Worm (Caenorhabditis elegans): Measurements from ENCODE around the gene F22F7.4.
"Not testable (repeated sequence)": the region's sequence is repeated elsewhere in the genome, so short reads cannot be mapped to it uniquely, and the experiment has no call there.

DNA sequence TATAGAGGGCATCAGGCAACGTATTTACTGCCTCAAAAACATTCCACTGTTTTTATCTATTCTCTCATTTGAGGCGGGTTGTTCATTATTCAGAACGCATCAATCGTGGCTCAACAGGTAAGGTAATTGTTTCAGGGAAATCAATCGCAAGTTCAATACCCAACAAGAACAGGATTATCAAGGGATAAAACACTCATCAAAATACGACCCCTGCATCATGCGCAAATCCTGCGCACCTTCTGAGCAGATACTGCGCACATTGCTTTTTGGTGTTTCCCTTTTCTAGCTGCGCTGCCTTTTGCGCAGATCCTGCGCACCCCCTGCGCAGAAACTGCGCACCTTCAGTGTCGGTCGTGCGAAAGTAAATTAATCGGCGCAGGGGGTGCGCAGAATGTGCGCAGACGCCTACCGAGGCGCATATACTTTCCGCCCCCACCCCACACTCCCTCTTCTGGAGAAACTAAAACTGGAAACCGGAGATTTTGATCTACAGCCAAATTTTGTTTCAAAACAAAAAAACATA is 20.1 kb downstream of the F22F7.4 start, which contains the start of gene F36F12.3:
- TF ChIP-seq hmg-4 (GFP tag; optimal IDR thresholded peaks at IDR 0.05); ama-1 (optimal IDR thresholded peaks at IDR 0.05); ceh-36 (tag; optimal IDR thresholded peaks at IDR 0.05); tbx-37 (GFP tag; conservative IDR thresholded peaks at IDR 0.05); sea-1 (GFP tag; conservative IDR thresholded peaks at IDR 0.05); hnd-1 (tag; optimal IDR thresholded peaks at IDR 0.05); F13C5.2 (tag; optimal IDR thresholded peaks at IDR 0.05); aly-1 (tag; optimal IDR thresholded peaks at IDR 0.05); ceh-13 (GFP tag; optimal IDR thresholded peaks at IDR 0.05); hmbx-1 (tag; optimal IDR thresholded peaks at IDR 0.05); tra-4 (tag; optimal IDR thresholded peaks at IDR 0.05): not testable (repeated sequence)
- 0 out of 2 replicates have a peak, but pooled peaks have one; percentile 11 for TF ChIP-seq scrt-1 (GFP tag; IDR thresholded peaks at IDR 0.05)

All from whole organism, early embryonic.